Worm (Caenorhabditis elegans): Measurements from ENCODE around the gene F08F1.4.

DNA sequence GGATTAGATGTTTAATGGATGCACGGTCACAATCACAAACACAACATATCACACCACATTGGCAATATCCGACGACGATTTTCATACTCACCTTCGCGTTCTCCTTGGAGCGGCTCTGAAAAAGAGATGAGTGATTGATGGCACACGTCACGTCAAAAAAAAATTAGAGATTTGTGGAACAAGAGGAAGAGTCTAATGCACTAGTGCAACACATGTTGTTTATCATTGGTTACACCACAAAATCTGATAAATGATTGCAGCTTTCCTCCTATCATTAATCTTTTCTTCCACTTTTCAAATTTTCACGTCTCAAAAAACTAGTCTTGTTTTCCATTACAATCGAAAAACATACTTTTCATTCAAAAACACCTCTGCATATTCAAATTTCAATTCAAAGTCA is 22.7 kb upstream of the F08F1.4 start:
- TF ChIP-seq cog-1 (tag; optimal IDR thresholded peaks at IDR 0.05) (no peak), ztf-29 (GFP tag; IDR thresholded peaks at IDR 0.05) (no peak)
